Fruit fly (Drosophila melanogaster) whole organism, prepupa: ENCODE measurements around the gene mRpL30.
A peak's percentile ranks its signal among the peaks of the same experiment; 100 is the strongest.

Experiments
- Blimp-1 ChIP-seq: fragments of 200-800 bp; sonication (Bioruptor generic); optimal IDR thresholded peaks from 3 replicates; lab custom pipeline; 2017; ENCODE audit warnings: missing biosample characterization, missing genetic modification characterization, mild to moderate bottlenecking, moderate library complexity, missing genetic modification reagents
- CG10631 ChIP-seq: fragments of 200-800 bp; sonication (Bioruptor generic); optimal IDR thresholded peaks from 2 replicates; lab custom pipeline; 2016; ENCODE audit warnings: missing biosample characterization, missing genetic modification characterization
- CG11762 ChIP-seq: fragments of 200-800 bp; sonication (Bioruptor generic); optimal IDR thresholded peaks from 3 replicates; lab custom pipeline; 2016; ENCODE audit warnings: missing biosample characterization, missing genetic modification characterization; ENCODE audit not compliant: insufficient read depth
- CG15336 ChIP-seq: fragments of 200-800 bp; sonication (Bioruptor generic); IDR thresholded peaks from 2 replicates; pipeline ENCODE4 v1.3.6; 2022; ENCODE audit warnings: missing biosample characterization, missing genetic modification characterization
- CG1621 ChIP-seq: fragments of 200-800 bp; sonication (Bioruptor generic); optimal IDR thresholded peaks from 3 replicates; lab custom pipeline; 2018; ENCODE audit warnings: missing biosample characterization, mild to moderate bottlenecking, missing genetic modification characterization
- CG16779 ChIP-seq: fragments of 200-800 bp; sonication (Bioruptor generic); optimal IDR thresholded peaks from 3 replicates; lab custom pipeline; 2017; ENCODE audit warnings: missing biosample characterization, mild to moderate bottlenecking, missing genetic modification characterization
- CG3032 ChIP-seq: fragments of 200-800 bp; optimal IDR thresholded peaks from 2 replicates; lab custom pipeline; 2019; ENCODE audit warnings: missing biosample characterization, mild to moderate bottlenecking, missing genetic modification characterization, moderate library complexity
- CG32006 ChIP-seq: fragments of 200-800 bp; sonication (Bioruptor generic); optimal IDR thresholded peaks from 3 replicates; lab custom pipeline; 2017; ENCODE audit warnings: missing biosample characterization, mild to moderate bottlenecking, missing genetic modification characterization
- CG34406 ChIP-seq: fragments of 200-800 bp; sonication (Bioruptor generic); optimal IDR thresholded peaks from 3 replicates; lab custom pipeline; 2016; ENCODE audit warnings: missing biosample characterization, missing genetic modification characterization
- CG4318 ChIP-seq: fragments of 200-800 bp; sonication (Bioruptor generic); optimal IDR thresholded peaks from 3 replicates; lab custom pipeline; 2017; ENCODE audit warnings: missing biosample characterization, mild to moderate bottlenecking, missing genetic modification characterization
- CG6163 ChIP-seq: fragments of 200-800 bp; sonication (Bioruptor generic); IDR thresholded peaks from 3 replicates; pipeline ENCODE4 v1.3.6; 2022; ENCODE audit warnings: missing biosample characterization, missing genetic modification characterization
- CG6276 ChIP-seq: fragments of 200-800 bp; sonication (Bioruptor generic); optimal IDR thresholded peaks from 2 replicates; lab custom pipeline; 2017; ENCODE audit warnings: missing biosample characterization, mild to moderate bottlenecking, missing genetic modification characterization
- CG6792 ChIP-seq: fragments of 200-800 bp; sonication (Bioruptor generic); optimal IDR thresholded peaks from 3 replicates; lab custom pipeline; 2016; ENCODE audit warnings: missing biosample characterization, missing genetic modification characterization
- CG6808 ChIP-seq: fragments of 200-800 bp; sonication (Bioruptor generic); optimal IDR thresholded peaks from 3 replicates; lab custom pipeline; 2017; ENCODE audit warnings: missing biosample characterization, missing genetic modification characterization, mild to moderate bottlenecking, moderate library complexity, missing genetic modification reagents
- CG6854 ChIP-seq: fragments of 200-800 bp; sonication (Bioruptor generic); optimal IDR thresholded peaks from 2 replicates; lab custom pipeline; 2017; ENCODE audit warnings: missing biosample characterization, mild to moderate bottlenecking, missing genetic modification characterization
- CG7368 ChIP-seq: fragments of 200-800 bp; sonication (Bioruptor generic); optimal IDR thresholded peaks from 3 replicates; lab custom pipeline; 2016; ENCODE audit warnings: missing biosample characterization, missing genetic modification characterization
- CG8119 ChIP-seq: fragments of 200-800 bp; sonication (Bioruptor generic); IDR thresholded peaks from 3 replicates; pipeline ENCODE4 v1.3.6; 2022; ENCODE audit warnings: missing biosample characterization, missing genetic modification characterization
- CG8319 ChIP-seq: fragments of 200-800 bp; sonication (Bioruptor generic); optimal IDR thresholded peaks from 3 replicates; lab custom pipeline; 2016; ENCODE audit warnings: missing biosample characterization, missing genetic modification characterization
- CG8632 ChIP-seq: fragments of 200-800 bp; sonication (Bioruptor generic); optimal IDR thresholded peaks from 3 replicates; lab custom pipeline; 2016; ENCODE audit warnings: missing biosample characterization, missing genetic modification characterization
- Eip75B ChIP-seq: fragments of 200-800 bp; sonication (Bioruptor generic); optimal IDR thresholded peaks from 3 replicates; lab custom pipeline; 2016; ENCODE audit warnings: missing biosample characterization, missing genetic modification characterization
- Eip78C ChIP-seq: fragments of 200-800 bp; sonication (Bioruptor generic); peaks from one replicate; lab custom pipeline; 2016; ENCODE audit warnings: missing biosample characterization, missing genetic modification characterization
- Eip93F ChIP-seq: fragments of 200-800 bp; sonication (Bioruptor generic); optimal IDR thresholded peaks from 2 replicates; lab custom pipeline; 2016; ENCODE audit warnings: missing biosample characterization, mild to moderate bottlenecking, missing genetic modification characterization
- Ets21C ChIP-seq: fragments of 200-800 bp; sonication (Bioruptor generic); optimal IDR thresholded peaks from 3 replicates; lab custom pipeline; 2016; ENCODE audit warnings: missing biosample characterization, missing genetic modification characterization
- Gug ChIP-seq: fragments of 200-800 bp; sonication (Bioruptor generic); IDR thresholded peaks from 2 replicates; pipeline ENCODE4 v1.3.6; 2022; ENCODE audit warnings: missing biosample characterization, missing genetic modification characterization
- Hr38 ChIP-seq: sonication (Bioruptor generic); optimal IDR thresholded peaks from 2 replicates; lab custom pipeline; 2016; ENCODE audit warnings: missing biosample characterization, missing genetic modification characterization
- Hr39 ChIP-seq: fragments of 200-800 bp; sonication (Bioruptor generic); optimal IDR thresholded peaks from 2 replicates; lab custom pipeline; 2016; ENCODE audit warnings: missing biosample characterization, missing genetic modification characterization
- Hr4 ChIP-seq: fragments of 200-800 bp; sonication (Bioruptor generic); optimal IDR thresholded peaks from 3 replicates; lab custom pipeline; 2016; ENCODE audit warnings: missing biosample characterization, missing genetic modification characterization
- Lpt ChIP-seq: fragments of 200-800 bp; sonication (Bioruptor generic); optimal IDR thresholded peaks from 3 replicates; lab custom pipeline; 2016; ENCODE audit warnings: missing biosample characterization, missing genetic modification characterization
- OdsH ChIP-seq: fragments of 200-800 bp; sonication (Bioruptor generic); optimal IDR thresholded peaks from 3 replicates; lab custom pipeline; 2016; ENCODE audit warnings: missing biosample characterization, missing genetic modification characterization
- Smox ChIP-seq: fragments of 200-800 bp; sonication (Bioruptor generic); optimal IDR thresholded peaks from 3 replicates; lab custom pipeline; 2016; ENCODE audit warnings: missing biosample characterization, missing genetic modification characterization
- Sox102F ChIP-seq: fragments of 200-800 bp; sonication (Bioruptor generic); optimal IDR thresholded peaks from 2 replicates; lab custom pipeline; 2016; ENCODE audit warnings: missing biosample characterization, mild to moderate bottlenecking, missing genetic modification characterization
- Sox14 ChIP-seq: fragments of 200-800 bp; sonication (Bioruptor generic); optimal IDR thresholded peaks from 3 replicates; lab custom pipeline; 2016; ENCODE audit warnings: missing biosample characterization, missing genetic modification characterization
- Sox15 ChIP-seq: fragments of 200-800 bp; sonication (Bioruptor generic); optimal IDR thresholded peaks from 3 replicates; lab custom pipeline; 2016; ENCODE audit warnings: missing biosample characterization, missing genetic modification characterization
- achi ChIP-seq: fragments of 200-800 bp; sonication (Bioruptor generic); optimal IDR thresholded peaks from 3 replicates; lab custom pipeline; 2016; ENCODE audit warnings: missing biosample characterization, missing genetic modification characterization
- acj6 ChIP-seq: fragments of 200-800 bp; sonication (Bioruptor generic); optimal IDR thresholded peaks from 3 replicates; lab custom pipeline; 2016; ENCODE audit warnings: missing biosample characterization, missing genetic modification characterization
- cyc ChIP-seq: fragments of 200-800 bp; sonication (Bioruptor generic); optimal IDR thresholded peaks from 3 replicates; lab custom pipeline; 2016; ENCODE audit warnings: missing biosample characterization, missing genetic modification characterization
- eg ChIP-seq: fragments of 200-800 bp; sonication (Bioruptor generic); IDR thresholded peaks from 3 replicates; pipeline ENCODE4 v1.3.6; 2022; ENCODE audit warnings: missing biosample characterization, missing genetic modification characterization
- esn ChIP-seq: fragments of 200-800 bp; sonication (Bioruptor generic); optimal IDR thresholded peaks from 2 replicates; lab custom pipeline; 2016; ENCODE audit warnings: missing biosample characterization, mild to moderate bottlenecking, missing genetic modification characterization, moderate library complexity
- fd59A ChIP-seq: fragments of 200-800 bp; sonication (Bioruptor generic); optimal IDR thresholded peaks from 2 replicates; lab custom pipeline; 2017; ENCODE audit warnings: missing biosample characterization, mild to moderate bottlenecking, missing genetic modification characterization, missing genetic modification reagents
- fd85E ChIP-seq: fragments of 200-800 bp; sonication (Bioruptor generic); optimal IDR thresholded peaks from 3 replicates; lab custom pipeline; 2016; ENCODE audit warnings: missing biosample characterization, missing genetic modification characterization
- fkh ChIP-seq: fragments of 200-800 bp; sonication (Bioruptor generic); optimal IDR thresholded peaks from 3 replicates; lab custom pipeline; 2017; ENCODE audit warnings: missing biosample characterization, mild to moderate bottlenecking, missing genetic modification characterization, moderate library complexity
- lz ChIP-seq: fragments of 200-800 bp; sonication (Bioruptor generic); optimal IDR thresholded peaks from 3 replicates; lab custom pipeline; 2016; ENCODE audit warnings: missing biosample characterization, missing genetic modification characterization
- pdm3 ChIP-seq: fragments of 200-800 bp; sonication (Bioruptor generic); optimal IDR thresholded peaks from 3 replicates; lab custom pipeline; 2016; ENCODE audit warnings: missing biosample characterization, missing genetic modification characterization
- salr ChIP-seq, 2 experiments: fragments of 200-800 bp; sonication (Bioruptor generic); optimal IDR thresholded peaks; 3 replicates each; lab custom pipeline; 2016 to 2018; ENCODE audit warnings: missing biosample characterization in 2 of 2, missing genetic modification characterization in 2 of 2, mild to moderate bottlenecking in 1 of 2
- ss ChIP-seq, 2 experiments: fragments of 200-800 bp; sonication (Bioruptor generic); optimal IDR thresholded peaks; 2 replicates in 1 of 2; 3 replicates in 1 of 2; lab custom pipeline; 2017 to 2018; ENCODE audit warnings: mild to moderate bottlenecking in 2 of 2, missing biosample characterization in 2 of 2, missing genetic modification characterization in 2 of 2, moderate library complexity in 1 of 2
- svp ChIP-seq: fragments of 200-800 bp; sonication (Bioruptor generic); peaks from one replicate; lab custom pipeline; 2016; ENCODE audit warnings: missing biosample characterization, missing genetic modification characterization
- vri ChIP-seq: fragments of 200-800 bp; sonication (Bioruptor generic); optimal IDR thresholded peaks from 3 replicates; lab custom pipeline; 2016; ENCODE audit warnings: missing biosample characterization, mild to moderate bottlenecking, missing genetic modification characterization

The mRpL30 gene

dm6 chrX:4664107-4664506 lies 16.4 kb downstream of the mRpL30 start (continued):
- TF ChIP-seq CG11762 (GFP tag; lab: Kevin White, UChicago) (no peak), OdsH (GFP tag; lab: Kevin White, UChicago) (no peak), lz (GFP tag; lab: Kevin White, UChicago) (no peak), fkh (GFP tag; lab: Kevin White, UChicago) (no peak), fd85E (no peak), Eip93F (no peak), CG4318 (GFP tag; lab: Kevin White, UChicago) (no peak), svp (peak; percentile 28), Sox15 (GFP tag; lab: Kevin White, UChicago) (no peak), Ets21C (no peak), Eip75B (GFP tag; lab: Kevin White, UChicago) (no peak), Gug (no peak), CG8632 (GFP tag; lab: Kevin White, UChicago) (no peak), Eip78C (GFP tag; lab: Kevin White, UChicago) (peak; percentile 45), esn (GFP tag; lab: Kevin White, UChicago) (no peak), Blimp-1 (GFP tag; lab: Kevin White, UChicago) (no peak), fd59A (GFP tag; lab: Kevin White, UChicago) (no peak), Hr4 (GFP tag; lab: Kevin White, UChicago) (no peak), CG6163 (peak; percentile 13; the same call in 1 of the 3 replicates), CG6276 (no peak), pdm3 (GFP tag; lab: Kevin White, UChicago) (no peak), CG3032 (tag; lab: Kevin White, UChicago) (no peak), CG15336 (GFP tag; lab: Robert Waterston, UW) (no peak), Sox102F (GFP tag; lab: Kevin White, UChicago) (no peak), Lpt (GFP tag; lab: Kevin White, UChicago) (no peak), CG34406 (GFP tag; lab: Kevin White, UChicago) (no peak), acj6 (GFP tag; lab: Kevin White, UChicago) (no peak), CG7368 (GFP tag; lab: Kevin White, UChicago) (no peak), Smox (GFP tag; lab: Kevin White, UChicago) (no peak)

dm6 chrX:4666650-4667360 lies 19.1 kb downstream of the mRpL30 start, which contains the start of gene CG3009:
CG3009 (minus strand) TSS chrX:4666700.
- TF ChIP-seq Hr4 (GFP tag; lab: Kevin White, UChicago) (peak; percentile 97), Hr39 (peak; percentile 98), Sox14 (GFP tag; lab: Kevin White, UChicago) (peak; percentile 97), fd85E (peak; percentile 95), CG6854 (GFP tag; lab: Kevin White, UChicago) (peak; percentile 96), CG32006 (GFP tag; lab: Kevin White, UChicago) (peak; percentile 98), salr (GFP tag; optimal IDR thresholded peaks at IDR 0.05; lab: Kevin White, UChicago) (peak; percentile 90 to 94), CG8319 (GFP tag; lab: Kevin White, UChicago) (peak; percentile 97), Ets21C (peak; percentile 98), CG8632 (GFP tag; lab: Kevin White, UChicago) (peak; percentile 97), esn (GFP tag; lab: Kevin White, UChicago) (peak; percentile 99), CG4318 (GFP tag; lab: Kevin White, UChicago) (peak; percentile 96), Sox102F (GFP tag; lab: Kevin White, UChicago) (peak; percentile 98), OdsH (GFP tag; lab: Kevin White, UChicago) (peak; percentile 97), eg (GFP tag; lab: Robert Waterston, UW) (peak; percentile 98), fkh (GFP tag; lab: Kevin White, UChicago) (peak; percentile 80), CG7368 (GFP tag; lab: Kevin White, UChicago) (peak; percentile 98), vri (GFP tag; lab: Kevin White, UChicago) (peak; percentile 97), Sox15 (GFP tag; lab: Kevin White, UChicago) (peak; percentile 96), CG16779 (peak; percentile 95), CG8119 (peak; percentile 98), CG6792 (GFP tag; lab: Kevin White, UChicago) (peak; percentile 99), CG6276 (peak; percentile 95), ss (GFP tag; optimal IDR thresholded peaks at IDR 0.05; lab: Kevin White, UChicago) (peak; percentile 92 to 97), CG6808 (peak; percentile 95), CG15336 (GFP tag; lab: Robert Waterston, UW) (peak; percentile 98), CG10631 (GFP tag; lab: Kevin White, UChicago) (peak; percentile 97), CG1621 (tag; lab: Kevin White, UChicago) (peak; percentile 96), lz (GFP tag; lab: Kevin White, UChicago) (peak; percentile 98), Hr38 (GFP tag; lab: Kevin White, UChicago) (peak; percentile 58), achi (GFP tag; lab: Kevin White, UChicago) (peak; percentile 97), cyc (GFP tag; lab: Kevin White, UChicago) (peak; percentile 98)
